Fruit fly (Drosophila melanogaster): Measurements from ENCODE around the gene CG3061.
A peak's percentile ranks its signal among the peaks of the same experiment; 100 is the strongest.

dm6 chr3R:13983272-13984032, 48.7 kb upstream of the CG3061 start:
- TF ChIP-seq CG1620 (GFP tag; optimal IDR thresholded peaks at IDR 0.05) (peak; percentile 78), Hr96 (GFP tag; optimal IDR thresholded peaks at IDR 0.05) (peak; percentile 95), CG7045 (GFP tag; optimal IDR thresholded peaks at IDR 0.05) (peak; percentile 91), toe (GFP tag; optimal IDR thresholded peaks at IDR 0.05) (peak; percentile 91), CG12768 (GFP tag; optimal IDR thresholded peaks at IDR 0.05) (peak; percentile 95), CG33017 (tag; optimal IDR thresholded peaks at IDR 0.05) (peak; percentile 91), kay (GFP tag; ENCODE audit: borderline replicate concordance) (no peak), ovo (GFP tag; optimal IDR thresholded peaks at IDR 0.05) (peak; percentile 19)

Measured in whole organism, adult.